Worm (Caenorhabditis elegans) whole organism, L4 larva: Measurements from ENCODE around the gene dnj-5.

Experiments used
- D1046.2 ChIP-seq: fragments of 200-800 bp; sonication (Bioruptor generic); IDR thresholded peaks from 2 replicates; pipeline ENCODE4 v1.3.6; 2022; ENCODE audit warnings: missing genetic modification characterization, missing compliant biosample characterization
- F26F4.8 ChIP-seq: fragments of 200-800 bp; sonication (Bioruptor generic); conservative IDR thresholded peaks from 2 replicates; pipeline ENCODE4 v1.3.6; 2022; ENCODE audit warnings: missing genetic modification characterization, missing compliant biosample characterization
- F37D6.2 ChIP-seq: sonication (generic microtip); optimal IDR thresholded peaks from 2 replicates; lab custom pipeline; 2016; ENCODE audit warnings: mild to moderate bottlenecking, missing genetic modification characterization, missing compliant biosample characterization
- F44E2.7 ChIP-seq: fragments of 200-800 bp; sonication (Bioruptor generic); IDR thresholded peaks from 2 replicates; pipeline ENCODE4 v2.1.2; 2022; ENCODE audit warnings: missing genetic modification characterization, missing compliant biosample characterization
- F49E8.2 ChIP-seq: sonication (generic microtip); optimal IDR thresholded peaks from 2 replicates; lab custom pipeline; 2016; ENCODE audit warnings: missing compliant biosample characterization, mild to moderate bottlenecking, missing genetic modification characterization, borderline replicate concordance
- T20F7.1 ChIP-seq: fragments of 200-800 bp; sonication (Bioruptor generic); optimal IDR thresholded peaks from 2 replicates; lab custom pipeline; 2018; ENCODE audit warnings: mild to moderate bottlenecking, missing genetic modification characterization, missing compliant biosample characterization
- T26A8.4 ChIP-seq: fragments of 200-800 bp; sonication (Bioruptor generic); IDR thresholded peaks from 2 replicates; pipeline ENCODE4 v1.3.6; 2022; ENCODE audit warnings: missing genetic modification characterization, missing compliant biosample characterization
- ZK337.2 ChIP-seq: fragments of 200-800 bp; sonication (Bioruptor generic); IDR thresholded peaks from 2 replicates; pipeline ENCODE4 v1.3.6; 2022; ENCODE audit warnings: missing genetic modification reagents, missing genetic modification characterization, missing compliant biosample characterization
- aha-1 ChIP-seq: fragments of 150-350 bp; peaks from one replicate; lab custom pipeline; 2014; ENCODE audit warnings: missing biosample characterization, missing genetic modification characterization
- arid-1 ChIP-seq: fragments of 200-800 bp; sonication (Bioruptor generic); conservative IDR thresholded peaks from 2 replicates; pipeline ENCODE4 v1.3.6; 2022; ENCODE audit warnings: missing genetic modification reagents, missing genetic modification characterization, missing compliant biosample characterization
- ceh-20 ChIP-seq: fragments of 200-800 bp; sonication (Bioruptor generic); IDR thresholded peaks from 2 replicates; pipeline ENCODE4 v1.3.6; 2022; ENCODE audit warnings: missing genetic modification reagents, missing genetic modification characterization, missing compliant biosample characterization
- ceh-44 ChIP-seq: fragments of 200-800 bp; sonication (Bioruptor generic); IDR thresholded peaks from 2 replicates; pipeline ENCODE4 v1.3.6; 2022; ENCODE audit warnings: missing genetic modification reagents, missing genetic modification characterization, missing compliant biosample characterization
- cey-2 ChIP-seq: sonication (generic microtip); optimal IDR thresholded peaks from 3 replicates; lab custom pipeline; 2017; ENCODE audit warnings: missing genetic modification characterization, mild to moderate bottlenecking, missing compliant biosample characterization, antibody characterized with exemption, borderline replicate concordance; ENCODE audit not compliant: insufficient read depth
- daf-12 ChIP-seq: fragments of 150-350 bp; optimal IDR thresholded peaks from 2 replicates; lab custom pipeline; 2014; ENCODE audit warnings: missing biosample characterization, missing genetic modification reagents, missing genetic modification characterization
- daf-16 ChIP-seq, 3 experiments: sonication (generic microtip); optimal IDR thresholded peaks; 2 replicates each; lab custom pipeline; 2016 to 2017; ENCODE audit warnings: missing genetic modification characterization in 3 of 3, missing genetic modification reagents in 3 of 3, mild to moderate bottlenecking in 2 of 3, missing compliant biosample characterization in 2 of 3, missing biosample characterization in 1 of 3, moderate library complexity in 1 of 3
- dmd-6 ChIP-seq: fragments of 200-800 bp; sonication (Bioruptor generic); IDR thresholded peaks from 2 replicates; pipeline ENCODE4 v1.3.6; 2022; ENCODE audit warnings: missing genetic modification reagents, missing genetic modification characterization, missing compliant biosample characterization
- duxl-1 ChIP-seq: sonication (generic microtip); optimal IDR thresholded peaks from 2 replicates; lab custom pipeline; 2016; ENCODE audit warnings: mild to moderate bottlenecking, missing genetic modification characterization, moderate library complexity, missing compliant biosample characterization; ENCODE audit not compliant: poor library complexity
- egl-27 ChIP-seq: sonication (generic microtip); optimal IDR thresholded peaks from 3 replicates; lab custom pipeline; 2017; ENCODE audit warnings: missing biosample characterization, missing genetic modification reagents, missing genetic modification characterization
- egl-43 ChIP-seq: fragments of 200-800 bp; sonication (Bioruptor generic); IDR thresholded peaks from 2 replicates; pipeline ENCODE4 v1.3.6; 2022; ENCODE audit warnings: missing genetic modification reagents, missing genetic modification characterization, missing compliant biosample characterization
- fos-1 ChIP-seq: fragments of 150-350 bp; optimal IDR thresholded peaks from 2 replicates; lab custom pipeline; 2014; ENCODE audit warnings: missing biosample characterization, missing genetic modification characterization
- gei-8 ChIP-seq: fragments of 200-800 bp; sonication (Bioruptor generic); optimal IDR thresholded peaks from 2 replicates; lab custom pipeline; 2018; ENCODE audit warnings: mild to moderate bottlenecking, missing genetic modification characterization, missing compliant biosample characterization
- hif-1 ChIP-seq, 2 experiments: sonication (generic microtip); optimal IDR thresholded peaks; 2 replicates each; lab custom pipeline; 2016 to 2017; ENCODE audit warnings: missing compliant biosample characterization in 2 of 2, missing genetic modification characterization in 2 of 2, missing genetic modification reagents in 2 of 2, missing genotype in 2 of 2, mild to moderate bottlenecking in 1 of 2
- hlh-11 ChIP-seq: fragments of 200-800 bp; sonication (Bioruptor generic); optimal IDR thresholded peaks from 2 replicates; lab custom pipeline; 2018; ENCODE audit warnings: mild to moderate bottlenecking, missing genetic modification characterization, missing compliant biosample characterization
- hmg-1.1 ChIP-seq: fragments of 200-800 bp; sonication (Bioruptor generic); IDR thresholded peaks from 2 replicates; pipeline ENCODE4 v1.3.6; 2022; ENCODE audit warnings: missing genetic modification reagents, missing genetic modification characterization, missing compliant biosample characterization
- lim-7 ChIP-seq: fragments of 200-800 bp; sonication (Bioruptor generic); IDR thresholded peaks from 2 replicates; pipeline ENCODE4 v1.3.6; 2022; ENCODE audit warnings: missing genetic modification characterization, missing compliant biosample characterization
- lin-1 ChIP-seq: fragments of 200-800 bp; sonication (Bioruptor generic); IDR thresholded peaks from 2 replicates; pipeline ENCODE4 v1.3.6; 2022; ENCODE audit warnings: missing genetic modification reagents, missing genetic modification characterization, missing compliant biosample characterization
- lin-38 ChIP-seq: fragments of 200-800 bp; sonication (Bioruptor generic); IDR thresholded peaks from 2 replicates; pipeline ENCODE4 v1.3.6; 2022; ENCODE audit warnings: missing genetic modification reagents, missing genetic modification characterization, missing compliant biosample characterization
- lsy-2 ChIP-seq, 2 experiments: fragments of 150-350 bp in 1 of 2; sonication (generic microtip) in 1 of 2; optimal IDR thresholded peaks; 2 replicates each; lab custom pipeline; 2014 to 2017; ENCODE audit warnings: missing biosample characterization in 2 of 2, missing genetic modification characterization in 2 of 2
- madf-5 ChIP-seq, 2 experiments: fragments of 200-800 bp; sonication (Bioruptor generic); IDR thresholded peaks; 2 replicates each; pipeline ENCODE4 v1.3.6; 2022; ENCODE audit warnings: missing compliant biosample characterization in 2 of 2, missing genetic modification characterization in 2 of 2
- mdl-1 ChIP-seq, 2 experiments: fragments of 150-350 bp in 1 of 2; sonication (generic microtip) in 1 of 2; optimal IDR thresholded peaks; 2 replicates each; lab custom pipeline; 2014 to 2017; ENCODE audit warnings: missing biosample characterization in 2 of 2, missing genetic modification characterization in 2 of 2
- mep-1 ChIP-seq: fragments of 150-350 bp; sonication (generic microtip); optimal IDR thresholded peaks from 3 replicates; lab custom pipeline; 2014; ENCODE audit warnings: missing biosample characterization, missing genetic modification characterization
- mes-2 ChIP-seq: sonication (generic microtip); optimal IDR thresholded peaks from 2 replicates; lab custom pipeline; 2016; ENCODE audit warnings: missing genotype, mild to moderate bottlenecking, missing genetic modification characterization, missing compliant biosample characterization; ENCODE audit not compliant: poor library complexity, severe bottlenecking
- mxl-2 ChIP-seq: fragments of 200-800 bp; sonication (Bioruptor generic); conservative IDR thresholded peaks from 2 replicates; pipeline ENCODE4 v1.3.6; 2022; ENCODE audit warnings: missing genetic modification reagents, missing genetic modification characterization, missing compliant biosample characterization
- nhr-48 ChIP-seq: sonication (generic microtip); optimal IDR thresholded peaks from 2 replicates; lab custom pipeline; 2016; ENCODE audit warnings: mild to moderate bottlenecking, missing genetic modification characterization, missing compliant biosample characterization
- nhr-6 ChIP-seq: fragments of 150-350 bp; optimal IDR thresholded peaks from 2 replicates; lab custom pipeline; 2014; ENCODE audit warnings: missing biosample characterization, missing genetic modification characterization
- nhr-77 ChIP-seq: fragments of 150-350 bp; optimal IDR thresholded peaks from 2 replicates; lab custom pipeline; 2014; ENCODE audit warnings: missing biosample characterization, missing genetic modification characterization
- sdz-12 ChIP-seq: fragments of 200-800 bp; sonication (Bioruptor generic); optimal IDR thresholded peaks from 2 replicates; lab custom pipeline; 2018; ENCODE audit warnings: mild to moderate bottlenecking, missing genetic modification characterization, missing compliant biosample characterization
- set-16 ChIP-seq: fragments of 200-800 bp; sonication (Bioruptor generic); IDR thresholded peaks from 2 replicates; pipeline ENCODE4 v1.3.6; 2022; ENCODE audit warnings: missing genetic modification reagents, missing genetic modification characterization, missing compliant biosample characterization
- skn-1 ChIP-seq: fragments of 150-350 bp; optimal IDR thresholded peaks from 2 replicates; lab custom pipeline; 2014; ENCODE audit warnings: missing biosample characterization, missing genetic modification characterization
- snpc-1.2 ChIP-seq: fragments of 200-800 bp; sonication (Bioruptor generic); IDR thresholded peaks from 2 replicates; pipeline ENCODE4 v1.3.6; 2022; ENCODE audit warnings: missing genetic modification reagents, missing genetic modification characterization, missing compliant biosample characterization
- snpc-4 ChIP-seq: fragments of 150-350 bp; optimal IDR thresholded peaks from 2 replicates; lab custom pipeline; 2014; ENCODE audit warnings: missing biosample characterization, missing genetic modification characterization
- unc-62 ChIP-seq, 3 experiments: fragments of 150-350 bp in 1 of 3; sonication (generic microtip); optimal IDR thresholded peaks in 2 of 3; peaks in 1 of 3; 1 replicate in 1 of 3; 2 replicates in 2 of 3; lab custom pipeline; 2014 to 2017; ENCODE audit warnings: missing biosample characterization in 3 of 3, missing genetic modification characterization in 3 of 3, missing genetic modification reagents in 3 of 3, missing genotype in 1 of 3
- vab-7 ChIP-seq: fragments of 200-800 bp; sonication (Bioruptor generic); IDR thresholded peaks from 2 replicates; pipeline ENCODE4 v1.3.6; 2022; ENCODE audit warnings: missing genetic modification reagents, missing genetic modification characterization, missing compliant biosample characterization
- zfp-2 ChIP-seq: sonication (generic microtip); optimal IDR thresholded peaks from 2 replicates; lab custom pipeline; 2016; ENCODE audit warnings: mild to moderate bottlenecking, missing genetic modification characterization, missing compliant biosample characterization
- zfp-3 ChIP-seq: fragments of 200-800 bp; sonication (Bioruptor generic); conservative IDR thresholded peaks from 2 replicates; pipeline ENCODE4 v1.3.6; 2022; ENCODE audit warnings: missing genetic modification reagents, missing genetic modification characterization, missing compliant biosample characterization
- ztf-11 ChIP-seq: fragments of 150-350 bp; optimal IDR thresholded peaks from 2 replicates; lab custom pipeline; 2014; ENCODE audit warnings: missing biosample characterization, missing genetic modification characterization

The dnj-5 gene

DNA sequence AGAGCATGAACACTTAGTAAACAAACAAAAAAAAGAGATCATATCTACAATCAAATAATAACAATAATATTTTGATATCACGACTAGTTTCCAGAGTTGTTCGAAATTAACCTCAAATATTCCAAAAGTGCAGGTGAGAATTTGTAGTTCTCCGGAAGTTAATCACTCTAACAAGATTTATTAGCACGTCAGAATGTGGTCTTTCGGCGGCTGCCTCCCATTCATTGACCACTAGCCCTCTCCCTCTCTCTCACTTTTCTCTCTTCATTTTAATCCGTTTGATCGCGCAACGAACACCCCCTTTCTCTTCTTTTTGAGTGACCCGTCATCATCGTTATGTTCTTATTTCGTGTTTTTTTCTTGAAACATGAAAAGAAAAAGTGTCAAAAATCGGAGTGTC is 32.4 kb downstream of the dnj-5 start (continued):
- no peak for TF ChIP-seq zfp-3 (GFP tag; lab: Robert Waterston, UW)
- peak; percentile 54; the same call in 1 of the 2 replicates for TF ChIP-seq ceh-20 (GFP tag; lab: Robert Waterston, UW)
- TF ChIP-seq daf-12 (tag; lab: Kevin White, UChicago): no peak
- no peak for TF ChIP-seq set-16 (GFP tag; lab: Robert Waterston, UW)
- TF ChIP-seq dmd-6: peak; percentile 49
- TF ChIP-seq T20F7.1: no peak
- TF ChIP-seq hlh-11 (tag; lab: Kevin White, UChicago): peak; percentile 54
- TF ChIP-seq zfp-2 (tag; lab: Kevin White, UChicago): no peak
- TF ChIP-seq unc-62 (GFP tag; optimal IDR thresholded peaks at IDR 0.05 in 1 of 2; lab: Kevin White, UChicago): peak in 1 of 2 experiments; percentile 97
- TF ChIP-seq unc-62 (tag; optimal IDR thresholded peaks at IDR 0.05; lab: Kevin White, UChicago): no peak
- TF ChIP-seq lin-1 (GFP tag; lab: Robert Waterston, UW): 0 out of 2 replicates have a peak, but pooled peaks have one; percentile 27
- no peak for TF ChIP-seq snpc-1.2 (GFP tag; lab: Robert Waterston, UW)
- TF ChIP-seq lsy-2 (tag; optimal IDR thresholded peaks at IDR 0.05; lab: Kevin White, UChicago): peak in 1 of 2 experiments; percentile 27
- no peak for TF ChIP-seq F26F4.8 (GFP tag; lab: Robert Waterston, UW)
- TF ChIP-seq aha-1 (tag; lab: Kevin White, UChicago): peak; percentile 72
- TF ChIP-seq madf-5 (GFP tag; IDR thresholded peaks at IDR 0.05; lab: Robert Waterston, UW): no peak
- no peak for TF ChIP-seq hif-1 (tag; optimal IDR thresholded peaks at IDR 0.05; lab: Kevin White, UChicago)
- no peak for TF ChIP-seq F44E2.7
- TF ChIP-seq nhr-6 (tag; lab: Kevin White, UChicago): no peak
- TF ChIP-seq lim-7 (GFP tag; lab: Robert Waterston, UW): no peak
- no peak for TF ChIP-seq F37D6.2 (tag; lab: Kevin White, UChicago)
- TF ChIP-seq egl-43: no peak
- no peak for TF ChIP-seq mes-2 (tag; lab: Kevin White, UChicago)
- no peak for TF ChIP-seq nhr-48 (tag; lab: Kevin White, UChicago)
- TF ChIP-seq mep-1: peak; percentile 4
- no peak for TF ChIP-seq nhr-77 (tag; lab: Kevin White, UChicago)
- no peak for TF ChIP-seq ztf-11 (tag; lab: Kevin White, UChicago)
- TF ChIP-seq lin-38: no peak

DNA sequence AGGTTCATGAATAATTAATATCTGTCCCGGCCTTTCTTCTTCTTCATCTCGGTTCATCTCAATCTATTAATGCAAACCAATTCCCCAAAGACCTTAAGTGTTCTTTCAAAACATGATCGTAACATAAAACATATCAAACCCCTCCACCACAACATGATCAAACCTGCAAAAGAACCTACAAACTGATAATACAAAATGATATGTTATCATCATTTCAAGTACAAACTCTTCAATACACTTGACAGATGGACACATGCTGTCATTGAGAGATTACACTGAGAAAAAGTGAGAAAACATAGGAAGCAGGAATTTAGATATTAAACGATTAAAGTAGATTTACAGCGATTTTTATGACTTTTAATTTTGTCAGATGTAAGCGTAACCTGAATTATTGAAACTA is 33.6 kb downstream of the dnj-5 start:
- TF ChIP-seq arid-1 (GFP tag; lab: Robert Waterston, UW) (no peak), snpc-1.2 (GFP tag; lab: Robert Waterston, UW) (no peak), ceh-44 (GFP tag; lab: Robert Waterston, UW) (no peak), sdz-12 (GFP tag; lab: Kevin White, UChicago) (no peak), snpc-4 (tag; lab: Kevin White, UChicago) (no peak), egl-27 (tag; lab: Kevin White, UChicago) (no peak), zfp-2 (tag; lab: Kevin White, UChicago) (no peak), hmg-1.1 (GFP tag; lab: Robert Waterston, UW) (no peak), T26A8.4 (GFP tag; lab: Robert Waterston, UW) (no peak), cey-2 (tag; lab: Kevin White, UChicago) (no peak), nhr-6 (tag; lab: Kevin White, UChicago) (peak; percentile 18), hlh-11 (tag; lab: Kevin White, UChicago) (peak; percentile 73), skn-1 (tag; lab: Kevin White, UChicago) (no peak), vab-7 (no peak), nhr-77 (tag; lab: Kevin White, UChicago) (peak; percentile 51), fos-1 (tag; lab: Kevin White, UChicago) (no peak), unc-62 (GFP tag; optimal IDR thresholded peaks at IDR 0.05 in 1 of 2; lab: Kevin White, UChicago) (peak in 1 of 2 experiments; percentile 90), unc-62 (tag; optimal IDR thresholded peaks at IDR 0.05; lab: Kevin White, UChicago) (no peak), set-16 (GFP tag; lab: Robert Waterston, UW) (no peak), madf-5 (GFP tag; IDR thresholded peaks at IDR 0.05; lab: Robert Waterston, UW) (no peak), mxl-2 (GFP tag; lab: Robert Waterston, UW) (no peak), daf-16 (GFP tag; optimal IDR thresholded peaks at IDR 0.05; lab: Kevin White, UChicago) (no peak), daf-16 (tag; optimal IDR thresholded peaks at IDR 0.05; lab: Kevin White, UChicago) (peak; percentile 45), daf-12 (tag; lab: Kevin White, UChicago) (no peak), gei-8 (GFP tag; lab: Kevin White, UChicago) (no peak), duxl-1 (no peak), F49E8.2 (tag; lab: Kevin White, UChicago) (no peak), dmd-6 (peak; percentile 92), lin-1 (GFP tag; lab: Robert Waterston, UW) (no peak), ZK337.2 (no peak), lin-38 (no peak), zfp-3 (GFP tag; lab: Robert Waterston, UW) (no peak), D1046.2 (GFP tag; lab: Robert Waterston, UW) (no peak), mdl-1 (tag; optimal IDR thresholded peaks at IDR 0.05; lab: Kevin White, UChicago) (peak in 1 of 2 experiments; percentile 57), aha-1 (tag; lab: Kevin White, UChicago) (peak; percentile 92)
